Worm (Caenorhabditis elegans): ENCODE results near the gene srbc-77.
A peak's percentile ranks its signal among the peaks of the same experiment; 100 is the strongest.

srbc-77 gene

DNA sequence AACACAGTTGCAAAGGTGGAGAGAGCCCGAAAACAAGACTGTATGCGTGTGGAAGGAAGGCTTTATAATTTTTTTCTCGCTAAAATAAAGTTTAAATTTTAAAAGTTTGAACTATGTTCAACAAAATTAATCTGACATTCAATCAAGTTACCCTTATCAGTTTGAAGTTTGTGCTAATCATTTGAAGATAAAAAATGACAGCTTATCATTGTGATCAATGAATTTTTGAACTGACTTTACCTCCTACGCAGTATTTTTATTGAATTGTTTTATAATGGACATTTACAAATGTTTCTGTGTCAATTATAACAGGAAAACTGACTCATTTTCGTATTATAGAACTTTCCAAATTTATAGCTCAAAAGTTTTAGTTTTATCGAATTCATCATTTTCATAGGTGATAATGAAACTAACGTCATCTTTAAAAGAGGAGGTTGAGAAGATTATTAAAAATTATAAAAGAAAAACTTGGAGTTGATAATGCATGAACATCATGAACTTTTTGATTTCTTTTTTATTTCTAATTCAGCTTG lies 48.3 kb downstream of the srbc-77 start, which contains the start of gene oac-20:
Gene oac-20 (plus strand): TSS at position 483 of the 533 bp plus-strand sequence.
- TF ChIP-seq aptf-3 (GFP tag; IDR thresholded peaks at IDR 0.05) (no peak), snpc-4 (GFP tag; optimal IDR thresholded peaks at IDR 0.05) (no peak), snpc-4 (tag; optimal IDR thresholded peaks at IDR 0.05) (no peak), nhr-179 (tag; optimal IDR thresholded peaks at IDR 0.05) (no peak), T26A5.8 (tag; optimal IDR thresholded peaks at IDR 0.05) (no peak), snpc-3.4 (tag; optimal IDR thresholded peaks at IDR 0.05) (no peak), nhr-120 (GFP tag; IDR thresholded peaks at IDR 0.05) (no peak), T07F8.4 (tag; optimal IDR thresholded peaks at IDR 0.05) (no peak), egl-18 (GFP tag; IDR thresholded peaks at IDR 0.05) (no peak), K11D2.4 (GFP tag; IDR thresholded peaks at IDR 0.05) (no peak), attf-6 (GFP tag; IDR thresholded peaks at IDR 0.05) (no peak), him-1 (tag; optimal IDR thresholded peaks at IDR 0.05) (no peak), xnd-1 (tag; optimal IDR thresholded peaks at IDR 0.05) (no peak), cebp-2 (GFP tag; IDR thresholded peaks at IDR 0.05) (no peak), F52B5.7 (tag; optimal IDR thresholded peaks at IDR 0.05) (no peak), ccch-3 (GFP tag; optimal IDR thresholded peaks at IDR 0.05) (no peak), Y95B8A.8 (GFP tag; IDR thresholded peaks at IDR 0.05) (no peak), attf-5 (GFP tag; optimal IDR thresholded peaks at IDR 0.05) (no peak), gei-17 (GFP tag; optimal IDR thresholded peaks at IDR 0.05) (no peak), somi-1 (GFP tag; optimal IDR thresholded peaks at IDR 0.05) (no peak), atf-7 (tag; optimal IDR thresholded peaks at IDR 0.05) (peak; percentile 24), lsy-27 (tag; optimal IDR thresholded peaks at IDR 0.05; ENCODE audit: borderline replicate concordance, insufficient read depth) (no peak), bed-1 (GFP tag; IDR thresholded peaks at IDR 0.05) (no peak), unc-62 (GFP tag; optimal IDR thresholded peaks at IDR 0.05) (peak; percentile 95), B0035.1 (tag; optimal IDR thresholded peaks at IDR 0.05) (no peak), Y53G8AR.9 (GFP tag; conservative IDR thresholded peaks at IDR 0.05) (no peak), nhr-80 (tag; optimal IDR thresholded peaks at IDR 0.05) (peak; percentile 78)
